Worm (Caenorhabditis elegans): ENCODE results near the gene Y102A11A.5.

Gene Y102A11A.5

ce11 chrX:2068294-2068693, 36.9 kb upstream of the Y102A11A.5 start:
- TF ChIP-seq tra-4 (tag; optimal IDR thresholded peaks at IDR 0.05): no peak
- TF ChIP-seq ama-1 (optimal IDR thresholded peaks at IDR 0.05): no peak
- no peak for TF ChIP-seq flt-1 (GFP tag; IDR thresholded peaks at IDR 0.05)
- TF ChIP-seq ceh-36 (tag; optimal IDR thresholded peaks at IDR 0.05): no peak
- TF ChIP-seq pes-1 (GFP tag; IDR thresholded peaks at IDR 0.05): no peak
- no peak for TF ChIP-seq B0310.2 (tag; optimal IDR thresholded peaks at IDR 0.05)
- TF ChIP-seq scrt-1 (GFP tag; IDR thresholded peaks at IDR 0.05): no peak
- TF ChIP-seq F13C5.2 (tag; optimal IDR thresholded peaks at IDR 0.05): no peak
- no peak for TF ChIP-seq hmbx-1 (tag; optimal IDR thresholded peaks at IDR 0.05)
- TF ChIP-seq aly-1 (tag; optimal IDR thresholded peaks at IDR 0.05): no peak
- no peak for TF ChIP-seq ets-7 (tag; optimal IDR thresholded peaks at IDR 0.05)
- TF ChIP-seq hnd-1 (tag; optimal IDR thresholded peaks at IDR 0.05): no peak
- no peak for TF ChIP-seq sea-1 (GFP tag; conservative IDR thresholded peaks at IDR 0.05)
- no peak for TF ChIP-seq tbx-11 (GFP tag; IDR thresholded peaks at IDR 0.05)
- TF ChIP-seq ceh-13 (GFP tag; optimal IDR thresholded peaks at IDR 0.05): no peak

ce11 chrX:2064730-2065129, 33.3 kb upstream of the Y102A11A.5 start, which contains the start of gene F49H12.7:
TSS of gene F49H12.7 (plus strand) at chrX:2065030.
- TF ChIP-seq tra-4 (tag; optimal IDR thresholded peaks at IDR 0.05): no peak
- no peak for TF ChIP-seq tbx-11 (GFP tag; IDR thresholded peaks at IDR 0.05)
- no peak for TF ChIP-seq ceh-36 (tag; optimal IDR thresholded peaks at IDR 0.05)
- no peak for TF ChIP-seq ceh-13 (GFP tag; optimal IDR thresholded peaks at IDR 0.05)
- no peak for TF ChIP-seq hmbx-1 (tag; optimal IDR thresholded peaks at IDR 0.05)
- no peak for TF ChIP-seq flt-1 (GFP tag; IDR thresholded peaks at IDR 0.05)
- TF ChIP-seq sea-1 (GFP tag; conservative IDR thresholded peaks at IDR 0.05): no peak
- TF ChIP-seq ama-1 (optimal IDR thresholded peaks at IDR 0.05): no peak
- no peak for TF ChIP-seq ets-7 (tag; optimal IDR thresholded peaks at IDR 0.05)
- no peak for TF ChIP-seq pes-1 (GFP tag; IDR thresholded peaks at IDR 0.05)
- no peak for TF ChIP-seq F13C5.2 (tag; optimal IDR thresholded peaks at IDR 0.05)
- TF ChIP-seq aly-1 (tag; optimal IDR thresholded peaks at IDR 0.05): no peak
- no peak for TF ChIP-seq hmg-4 (GFP tag; optimal IDR thresholded peaks at IDR 0.05)
- TF ChIP-seq scrt-1 (GFP tag; IDR thresholded peaks at IDR 0.05): no peak
- no peak for TF ChIP-seq hnd-1 (tag; optimal IDR thresholded peaks at IDR 0.05)
- TF ChIP-seq B0310.2 (tag; optimal IDR thresholded peaks at IDR 0.05): no peak
- no peak for TF ChIP-seq tbx-37 (GFP tag; conservative IDR thresholded peaks at IDR 0.05)

- 0 out of 2 replicates have a peak, but pooled peaks have one; percentile 17 for TF ChIP-seq sea-1 (GFP tag; conservative IDR thresholded peaks at IDR 0.05)
These were observed 27.3 kb upstream of the Y102A11A.5 start for ce11 chrX:2058498-2059349.

ce11 chrX:2057828-2058418, 26.5 kb upstream of the Y102A11A.5 start:
- TF ChIP-seq pes-1 (GFP tag; IDR thresholded peaks at IDR 0.05): peak; percentile 89
- TF ChIP-seq scrt-1 (GFP tag; IDR thresholded peaks at IDR 0.05): 0 out of 2 replicates have a peak, but pooled peaks have one; percentile 48
- peak; percentile 84; the same call in 1 of the 2 replicates for TF ChIP-seq flt-1 (GFP tag; IDR thresholded peaks at IDR 0.05)
- TF ChIP-seq tbx-37 (GFP tag; conservative IDR thresholded peaks at IDR 0.05): peak; percentile 25; the same call in 1 of the 2 replicates
- TF ChIP-seq sea-1 (GFP tag; conservative IDR thresholded peaks at IDR 0.05): peak; percentile 81
- peak; percentile 62; the same call in 1 of the 2 replicates for TF ChIP-seq tbx-11 (GFP tag; IDR thresholded peaks at IDR 0.05)

ce11 chrX:2056875-2057274, 25.5 kb upstream of the Y102A11A.5 start:
- 0 out of 2 replicates have a peak, but pooled peaks have one; percentile 3 for TF ChIP-seq tbx-37 (GFP tag; conservative IDR thresholded peaks at IDR 0.05)

- TF ChIP-seq pes-1 (GFP tag; IDR thresholded peaks at IDR 0.05) (no peak), sea-1 (GFP tag; conservative IDR thresholded peaks at IDR 0.05) (no peak), aly-1 (tag; optimal IDR thresholded peaks at IDR 0.05) (no peak), hmg-4 (GFP tag; optimal IDR thresholded peaks at IDR 0.05) (no peak), hnd-1 (tag; optimal IDR thresholded peaks at IDR 0.05) (no peak), ceh-36 (tag; optimal IDR thresholded peaks at IDR 0.05) (no peak), flt-1 (GFP tag; IDR thresholded peaks at IDR 0.05) (no peak), ets-7 (tag; optimal IDR thresholded peaks at IDR 0.05) (no peak), hmbx-1 (tag; optimal IDR thresholded peaks at IDR 0.05) (no peak), tbx-37 (GFP tag; conservative IDR thresholded peaks at IDR 0.05) (no peak), ceh-13 (GFP tag; optimal IDR thresholded peaks at IDR 0.05) (no peak), B0310.2 (tag; optimal IDR thresholded peaks at IDR 0.05) (no peak), scrt-1 (GFP tag; IDR thresholded peaks at IDR 0.05) (no peak), tra-4 (tag; optimal IDR thresholded peaks at IDR 0.05) (no peak), F13C5.2 (tag; optimal IDR thresholded peaks at IDR 0.05) (no peak), ama-1 (optimal IDR thresholded peaks at IDR 0.05) (no peak), tbx-11 (GFP tag; IDR thresholded peaks at IDR 0.05) (no peak)
These were observed 20.2 kb upstream of the Y102A11A.5 start, which contains the start of gene Y102A11A.1 for ce11 chrX:2051602-2052001. TSS of gene Y102A11A.1 (plus strand) at chrX:2051824.

ce11 chrX:2050212-2050611, 18.8 kb upstream of the Y102A11A.5 start:
- TF ChIP-seq flt-1 (GFP tag; IDR thresholded peaks at IDR 0.05) (no peak), sea-1 (GFP tag; conservative IDR thresholded peaks at IDR 0.05) (no peak), B0310.2 (tag; optimal IDR thresholded peaks at IDR 0.05) (no peak), hmbx-1 (tag; optimal IDR thresholded peaks at IDR 0.05) (no peak), scrt-1 (GFP tag; IDR thresholded peaks at IDR 0.05) (no peak), ets-7 (tag; optimal IDR thresholded peaks at IDR 0.05) (no peak), hnd-1 (tag; optimal IDR thresholded peaks at IDR 0.05) (no peak), hmg-4 (GFP tag; optimal IDR thresholded peaks at IDR 0.05) (no peak), pes-1 (GFP tag; IDR thresholded peaks at IDR 0.05) (no peak)

Data from whole organism, early embryonic.